Fruit fly (Drosophila melanogaster): ENCODE data around the gene CG5644.

The CG5644 gene

DNA sequence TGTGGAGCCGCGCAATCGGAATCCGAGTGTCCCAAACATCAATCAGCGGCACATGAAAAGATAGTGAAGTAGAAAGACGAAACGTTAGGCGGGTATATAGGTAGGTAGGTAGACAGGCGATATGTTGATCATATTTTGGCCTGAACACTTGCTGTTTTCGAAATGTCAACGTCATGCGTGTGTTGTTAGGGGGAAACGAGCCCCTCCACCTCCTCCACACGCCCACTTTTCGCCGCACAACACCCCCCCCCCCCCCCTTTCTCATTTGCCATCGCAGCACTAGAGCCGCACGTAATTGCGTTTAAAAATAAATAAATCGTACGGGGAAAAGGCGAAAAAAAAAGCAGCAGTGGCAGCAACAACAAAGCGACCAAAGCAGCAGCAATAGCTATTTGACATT lies 29.9 kb downstream of the CG5644 start:
- TF ChIP-seq CTCF (optimal IDR thresholded peaks at IDR 0.05) (no peak), CG8478 (optimal IDR thresholded peaks at IDR 0.05) (no peak)

dm6 chr3L:8947848-8948494 lies 31.7 kb downstream of the CG5644 start:
- TF ChIP-seq CG8478 (optimal IDR thresholded peaks at IDR 0.05): no peak
- no peak for TF ChIP-seq CTCF (optimal IDR thresholded peaks at IDR 0.05)

- TF ChIP-seq CTCF (optimal IDR thresholded peaks at IDR 0.05): no peak
- TF ChIP-seq CG8478 (optimal IDR thresholded peaks at IDR 0.05): no peak
Observed at dm6 chr3L:8939654-8940053, 40.0 kb downstream of the CG5644 start.

- TF ChIP-seq CTCF (optimal IDR thresholded peaks at IDR 0.05) (no peak), CG8478 (optimal IDR thresholded peaks at IDR 0.05) (no peak)
Observed at dm6 chr3L:8931916-8932315, 47.8 kb downstream of the CG5644 start.

- TF ChIP-seq CTCF (optimal IDR thresholded peaks at IDR 0.05): no peak
- no peak for TF ChIP-seq CG8478 (optimal IDR thresholded peaks at IDR 0.05)
Observed at dm6 chr3L:8929527-8929926, 50.2 kb downstream of the CG5644 start.

Data from S2 (cell line).